Worm (Caenorhabditis elegans) whole organism, L4/young adult: Measurements from ENCODE around the gene rnp-2.

ENCODE experiments used
- dao-5 ChIP-seq: sonication (generic microtip); optimal IDR thresholded peaks from 2 replicates; lab custom pipeline; 2016; ENCODE audit warnings: missing genotype, missing genetic modification characterization, moderate library complexity, missing compliant biosample characterization
- him-1 ChIP-seq: sonication (generic microtip); optimal IDR thresholded peaks from 2 replicates; lab custom pipeline; 2016; ENCODE audit warnings: missing genotype, missing genetic modification reagents, missing genetic modification characterization, missing compliant biosample characterization

- TF ChIP-seq dao-5 (tag; lab: Kevin White, UChicago) (no peak), him-1 (tag; lab: Kevin White, UChicago) (no peak)
These were observed 24.0 kb upstream of the rnp-2 start for ce11 chrIV:4147891-4148290.
